Worm (Caenorhabditis elegans): ENCODE results near the gene str-240.

str-240 gene

ce11 chrV:1488642-1489041, 33.1 kb downstream of the str-240 start:
- no peak for TF ChIP-seq ama-1 (optimal IDR thresholded peaks at IDR 0.05)
- TF ChIP-seq dve-1 (tag; optimal IDR thresholded peaks at IDR 0.05), result no peak
- TF ChIP-seq ceh-45 (GFP tag; IDR thresholded peaks at IDR 0.05), result no peak
- TF ChIP-seq K09A11.1 (tag; optimal IDR thresholded peaks at IDR 0.05; ENCODE audit: insufficient read depth), result no peak
- TF ChIP-seq hlh-13 (GFP tag; optimal IDR thresholded peaks at IDR 0.05), result no peak
- TF ChIP-seq pros-1 (tag; optimal IDR thresholded peaks at IDR 0.05), result no peak
- no peak for TF ChIP-seq ceh-48 (tag; optimal IDR thresholded peaks at IDR 0.05)
- TF ChIP-seq hlh-30 (tag; optimal IDR thresholded peaks at IDR 0.05; ENCODE audit: insufficient read depth), result no peak
- no peak for TF ChIP-seq unc-86 (tag; optimal IDR thresholded peaks at IDR 0.05)
- TF ChIP-seq elt-2 (tag; optimal IDR thresholded peaks at IDR 0.05), result no peak
- no peak for TF ChIP-seq pax-1 (tag; optimal IDR thresholded peaks at IDR 0.05)
- TF ChIP-seq npax-4 (tag; optimal IDR thresholded peaks at IDR 0.05), result no peak
- TF ChIP-seq ceh-19 (GFP tag; optimal IDR thresholded peaks at IDR 0.05), result no peak
- TF ChIP-seq ceh-9 (tag; optimal IDR thresholded peaks at IDR 0.05), result no peak
- TF ChIP-seq mec-3 (tag; optimal IDR thresholded peaks at IDR 0.05; ENCODE audit: borderline replicate concordance), result no peak
- no peak for TF ChIP-seq tbx-7 (tag; optimal IDR thresholded peaks at IDR 0.05)
- no peak for TF ChIP-seq F13H6.1 (tag; optimal IDR thresholded peaks at IDR 0.05)
- TF ChIP-seq fkh-6 (tag; optimal IDR thresholded peaks at IDR 0.05), result no peak
- TF ChIP-seq C38D4.7 (GFP tag; optimal IDR thresholded peaks at IDR 0.05), result no peak
- no peak for TF ChIP-seq ref-2 (tag; optimal IDR thresholded peaks at IDR 0.05)

ce11 chrV:1487262-1487661, 34.5 kb downstream of the str-240 start:
- no peak for TF ChIP-seq nhr-232 (tag; optimal IDR thresholded peaks at IDR 0.05)
- TF ChIP-seq ahr-1 (tag; optimal IDR thresholded peaks at IDR 0.05), result no peak
- no peak for TF ChIP-seq pha-4 (tag; optimal IDR thresholded peaks at IDR 0.05)
- TF ChIP-seq npax-4 (tag; optimal IDR thresholded peaks at IDR 0.05), result no peak
- TF ChIP-seq ceh-22 (tag; optimal IDR thresholded peaks at IDR 0.05), result no peak
- no peak for TF ChIP-seq F13H6.1 (tag; optimal IDR thresholded peaks at IDR 0.05)
- no peak for TF ChIP-seq ceh-24 (tag; optimal IDR thresholded peaks at IDR 0.05)
- TF ChIP-seq che-1 (tag; optimal IDR thresholded peaks at IDR 0.05), result no peak
- TF ChIP-seq unc-3 (GFP tag; conservative IDR thresholded peaks at IDR 0.05), result no peak
- TF ChIP-seq unc-3 (tag; optimal IDR thresholded peaks at IDR 0.05), result no peak
- TF ChIP-seq ttx-3 (tag; optimal IDR thresholded peaks at IDR 0.05), result no peak
- no peak for TF ChIP-seq elt-2 (tag; optimal IDR thresholded peaks at IDR 0.05)
- TF ChIP-seq pax-1 (tag; optimal IDR thresholded peaks at IDR 0.05), result no peak
- TF ChIP-seq tbx-7 (tag; optimal IDR thresholded peaks at IDR 0.05), result no peak
- TF ChIP-seq K02D7.2 (tag; optimal IDR thresholded peaks at IDR 0.05), result no peak
- TF ChIP-seq ceh-34 (tag; optimal IDR thresholded peaks at IDR 0.05), result no peak
- no peak for TF ChIP-seq C38D4.7 (GFP tag; optimal IDR thresholded peaks at IDR 0.05)
- TF ChIP-seq unc-42 (tag; optimal IDR thresholded peaks at IDR 0.05), result no peak

ce11 chrV:1486031-1486430, 35.7 kb downstream of the str-240 start:
- TF ChIP-seq che-1 (tag; optimal IDR thresholded peaks at IDR 0.05) (no peak), unc-42 (tag; optimal IDR thresholded peaks at IDR 0.05) (peak; percentile 67), syd-9 (tag; optimal IDR thresholded peaks at IDR 0.05) (no peak), tbx-7 (tag; optimal IDR thresholded peaks at IDR 0.05) (no peak)

- TF ChIP-seq F13H6.1 (tag; optimal IDR thresholded peaks at IDR 0.05) (no peak), dve-1 (tag; optimal IDR thresholded peaks at IDR 0.05) (peak; percentile 42)
These were observed 40.0 kb downstream of the str-240 start, which contains the start of gene C38C3.4 for ce11 chrV:1481742-1482141. TSS of gene C38C3.4 (plus strand) at chrV:1482042.

- peak; percentile 60 for TF ChIP-seq ceh-18 (tag; optimal IDR thresholded peaks at IDR 0.05)
- no peak for TF ChIP-seq C38D4.7 (GFP tag; optimal IDR thresholded peaks at IDR 0.05)
- no peak for TF ChIP-seq Y22D7AL.16 (tag; optimal IDR thresholded peaks at IDR 0.05)
These were observed 40.9 kb downstream of the str-240 start for ce11 chrV:1480841-1481240.
